Fruit fly (Drosophila melanogaster) whole organism, prepupa: Measurements from ENCODE around the gene SP1029.

ENCODE experiments used
- Blimp-1 ChIP-seq: fragments of 200-800 bp; sonication (Bioruptor generic); optimal IDR thresholded peaks from 3 replicates; lab custom pipeline; 2017; ENCODE audit warnings: missing biosample characterization, missing genetic modification characterization, mild to moderate bottlenecking, moderate library complexity, missing genetic modification reagents
- CG10631 ChIP-seq: fragments of 200-800 bp; sonication (Bioruptor generic); optimal IDR thresholded peaks from 2 replicates; lab custom pipeline; 2016; ENCODE audit warnings: missing biosample characterization, missing genetic modification characterization
- CG10669 ChIP-seq: fragments of 200-800 bp; sonication (Bioruptor generic); optimal IDR thresholded peaks from 3 replicates; lab custom pipeline; 2018; ENCODE audit warnings: missing biosample characterization, mild to moderate bottlenecking, missing genetic modification characterization, moderate library complexity
- CG11294 ChIP-seq: fragments of 200-800 bp; sonication (Bioruptor generic); IDR thresholded peaks from 2 replicates; pipeline ENCODE4 v1.3.6; 2022; ENCODE audit warnings: missing biosample characterization, missing genetic modification characterization
- CG11902 ChIP-seq: fragments of 200-800 bp; sonication (Bioruptor generic); optimal IDR thresholded peaks from 3 replicates; lab custom pipeline; 2016; ENCODE audit warnings: missing biosample characterization, missing genetic modification characterization
- CG15336 ChIP-seq: fragments of 200-800 bp; sonication (Bioruptor generic); IDR thresholded peaks from 2 replicates; pipeline ENCODE4 v1.3.6; 2022; ENCODE audit warnings: missing biosample characterization, missing genetic modification characterization
- CG1621 ChIP-seq: fragments of 200-800 bp; sonication (Bioruptor generic); optimal IDR thresholded peaks from 3 replicates; lab custom pipeline; 2018; ENCODE audit warnings: missing biosample characterization, mild to moderate bottlenecking, missing genetic modification characterization
- CG16779 ChIP-seq: fragments of 200-800 bp; sonication (Bioruptor generic); optimal IDR thresholded peaks from 3 replicates; lab custom pipeline; 2017; ENCODE audit warnings: missing biosample characterization, mild to moderate bottlenecking, missing genetic modification characterization
- CG31627 ChIP-seq: fragments of 200-800 bp; sonication (Bioruptor generic); optimal IDR thresholded peaks from 3 replicates; lab custom pipeline; 2016; ENCODE audit warnings: missing biosample characterization, missing genetic modification characterization
- CG34406 ChIP-seq: fragments of 200-800 bp; sonication (Bioruptor generic); optimal IDR thresholded peaks from 3 replicates; lab custom pipeline; 2016; ENCODE audit warnings: missing biosample characterization, missing genetic modification characterization
- CG3919 ChIP-seq: fragments of 200-800 bp; sonication (Bioruptor generic); optimal IDR thresholded peaks from 3 replicates; lab custom pipeline; 2016; ENCODE audit warnings: missing biosample characterization, missing genetic modification characterization
- CG4318 ChIP-seq: fragments of 200-800 bp; sonication (Bioruptor generic); optimal IDR thresholded peaks from 3 replicates; lab custom pipeline; 2017; ENCODE audit warnings: missing biosample characterization, mild to moderate bottlenecking, missing genetic modification characterization
- CG6163 ChIP-seq: fragments of 200-800 bp; sonication (Bioruptor generic); IDR thresholded peaks from 3 replicates; pipeline ENCODE4 v1.3.6; 2022; ENCODE audit warnings: missing biosample characterization, missing genetic modification characterization
- CG6276 ChIP-seq: fragments of 200-800 bp; sonication (Bioruptor generic); optimal IDR thresholded peaks from 2 replicates; lab custom pipeline; 2017; ENCODE audit warnings: missing biosample characterization, mild to moderate bottlenecking, missing genetic modification characterization
- CG6792 ChIP-seq: fragments of 200-800 bp; sonication (Bioruptor generic); optimal IDR thresholded peaks from 3 replicates; lab custom pipeline; 2016; ENCODE audit warnings: missing biosample characterization, missing genetic modification characterization
- CG6854 ChIP-seq: fragments of 200-800 bp; sonication (Bioruptor generic); optimal IDR thresholded peaks from 2 replicates; lab custom pipeline; 2017; ENCODE audit warnings: missing biosample characterization, mild to moderate bottlenecking, missing genetic modification characterization
- CG7368 ChIP-seq: fragments of 200-800 bp; sonication (Bioruptor generic); optimal IDR thresholded peaks from 3 replicates; lab custom pipeline; 2016; ENCODE audit warnings: missing biosample characterization, missing genetic modification characterization
- CG8119 ChIP-seq: fragments of 200-800 bp; sonication (Bioruptor generic); IDR thresholded peaks from 3 replicates; pipeline ENCODE4 v1.3.6; 2022; ENCODE audit warnings: missing biosample characterization, missing genetic modification characterization
- CG8319 ChIP-seq: fragments of 200-800 bp; sonication (Bioruptor generic); optimal IDR thresholded peaks from 3 replicates; lab custom pipeline; 2016; ENCODE audit warnings: missing biosample characterization, missing genetic modification characterization
- Eip75B ChIP-seq: fragments of 200-800 bp; sonication (Bioruptor generic); optimal IDR thresholded peaks from 3 replicates; lab custom pipeline; 2016; ENCODE audit warnings: missing biosample characterization, missing genetic modification characterization
- Eip78C ChIP-seq: fragments of 200-800 bp; sonication (Bioruptor generic); peaks from one replicate; lab custom pipeline; 2016; ENCODE audit warnings: missing biosample characterization, missing genetic modification characterization
- Eip93F ChIP-seq: fragments of 200-800 bp; sonication (Bioruptor generic); optimal IDR thresholded peaks from 2 replicates; lab custom pipeline; 2016; ENCODE audit warnings: missing biosample characterization, mild to moderate bottlenecking, missing genetic modification characterization
- Ets21C ChIP-seq: fragments of 200-800 bp; sonication (Bioruptor generic); optimal IDR thresholded peaks from 3 replicates; lab custom pipeline; 2016; ENCODE audit warnings: missing biosample characterization, missing genetic modification characterization
- Ets96B ChIP-seq: fragments of 200-800 bp; optimal IDR thresholded peaks from 2 replicates; lab custom pipeline; 2019; ENCODE audit warnings: missing biosample characterization, mild to moderate bottlenecking, missing genetic modification characterization, moderate library complexity
- Gug ChIP-seq: fragments of 200-800 bp; sonication (Bioruptor generic); IDR thresholded peaks from 2 replicates; pipeline ENCODE4 v1.3.6; 2022; ENCODE audit warnings: missing biosample characterization, missing genetic modification characterization
- Lpt ChIP-seq: fragments of 200-800 bp; sonication (Bioruptor generic); optimal IDR thresholded peaks from 3 replicates; lab custom pipeline; 2016; ENCODE audit warnings: missing biosample characterization, missing genetic modification characterization
- Met ChIP-seq: fragments of 200-800 bp; sonication (Bioruptor generic); optimal IDR thresholded peaks from 3 replicates; lab custom pipeline; 2016; ENCODE audit warnings: missing biosample characterization, missing genetic modification characterization
- OdsH ChIP-seq: fragments of 200-800 bp; sonication (Bioruptor generic); optimal IDR thresholded peaks from 3 replicates; lab custom pipeline; 2016; ENCODE audit warnings: missing biosample characterization, missing genetic modification characterization
- Smox ChIP-seq: fragments of 200-800 bp; sonication (Bioruptor generic); optimal IDR thresholded peaks from 3 replicates; lab custom pipeline; 2016; ENCODE audit warnings: missing biosample characterization, missing genetic modification characterization
- Sox102F ChIP-seq: fragments of 200-800 bp; sonication (Bioruptor generic); optimal IDR thresholded peaks from 2 replicates; lab custom pipeline; 2016; ENCODE audit warnings: missing biosample characterization, mild to moderate bottlenecking, missing genetic modification characterization
- Sox14 ChIP-seq: fragments of 200-800 bp; sonication (Bioruptor generic); optimal IDR thresholded peaks from 3 replicates; lab custom pipeline; 2016; ENCODE audit warnings: missing biosample characterization, missing genetic modification characterization
- Sox15 ChIP-seq: fragments of 200-800 bp; sonication (Bioruptor generic); optimal IDR thresholded peaks from 3 replicates; lab custom pipeline; 2016; ENCODE audit warnings: missing biosample characterization, missing genetic modification characterization
- acj6 ChIP-seq: fragments of 200-800 bp; sonication (Bioruptor generic); optimal IDR thresholded peaks from 3 replicates; lab custom pipeline; 2016; ENCODE audit warnings: missing biosample characterization, missing genetic modification characterization
- cyc ChIP-seq: fragments of 200-800 bp; sonication (Bioruptor generic); optimal IDR thresholded peaks from 3 replicates; lab custom pipeline; 2016; ENCODE audit warnings: missing biosample characterization, missing genetic modification characterization
- dac ChIP-seq: fragments of 200-800 bp; sonication (Bioruptor generic); optimal IDR thresholded peaks from 2 replicates; lab custom pipeline; 2017; ENCODE audit warnings: missing biosample characterization, mild to moderate bottlenecking, missing genetic modification characterization
- dsx ChIP-seq: fragments of 200-800 bp; optimal IDR thresholded peaks from 3 replicates; lab custom pipeline; 2019; ENCODE audit warnings: missing biosample characterization, mild to moderate bottlenecking, missing genetic modification characterization, moderate library complexity; ENCODE audit not compliant: poor library complexity, severe bottlenecking
- esn ChIP-seq: fragments of 200-800 bp; sonication (Bioruptor generic); optimal IDR thresholded peaks from 2 replicates; lab custom pipeline; 2016; ENCODE audit warnings: missing biosample characterization, mild to moderate bottlenecking, missing genetic modification characterization, moderate library complexity
- fd59A ChIP-seq: fragments of 200-800 bp; sonication (Bioruptor generic); optimal IDR thresholded peaks from 2 replicates; lab custom pipeline; 2017; ENCODE audit warnings: missing biosample characterization, mild to moderate bottlenecking, missing genetic modification characterization, missing genetic modification reagents
- fd85E ChIP-seq: fragments of 200-800 bp; sonication (Bioruptor generic); optimal IDR thresholded peaks from 3 replicates; lab custom pipeline; 2016; ENCODE audit warnings: missing biosample characterization, missing genetic modification characterization
- fkh ChIP-seq: fragments of 200-800 bp; sonication (Bioruptor generic); optimal IDR thresholded peaks from 3 replicates; lab custom pipeline; 2017; ENCODE audit warnings: missing biosample characterization, mild to moderate bottlenecking, missing genetic modification characterization, moderate library complexity
- lz ChIP-seq: fragments of 200-800 bp; sonication (Bioruptor generic); optimal IDR thresholded peaks from 3 replicates; lab custom pipeline; 2016; ENCODE audit warnings: missing biosample characterization, missing genetic modification characterization
- pdm3 ChIP-seq: fragments of 200-800 bp; sonication (Bioruptor generic); optimal IDR thresholded peaks from 3 replicates; lab custom pipeline; 2016; ENCODE audit warnings: missing biosample characterization, missing genetic modification characterization
- salr ChIP-seq, 2 experiments: fragments of 200-800 bp; sonication (Bioruptor generic); optimal IDR thresholded peaks; 3 replicates each; lab custom pipeline; 2016 to 2018; ENCODE audit warnings: missing biosample characterization in 2 of 2, missing genetic modification characterization in 2 of 2, mild to moderate bottlenecking in 1 of 2
- ss ChIP-seq, 2 experiments: fragments of 200-800 bp; sonication (Bioruptor generic); optimal IDR thresholded peaks; 2 replicates in 1 of 2; 3 replicates in 1 of 2; lab custom pipeline; 2017 to 2018; ENCODE audit warnings: mild to moderate bottlenecking in 2 of 2, missing biosample characterization in 2 of 2, missing genetic modification characterization in 2 of 2, moderate library complexity in 1 of 2
- svp ChIP-seq: fragments of 200-800 bp; sonication (Bioruptor generic); peaks from one replicate; lab custom pipeline; 2016; ENCODE audit warnings: missing biosample characterization, missing genetic modification characterization
- vri ChIP-seq: fragments of 200-800 bp; sonication (Bioruptor generic); optimal IDR thresholded peaks from 3 replicates; lab custom pipeline; 2016; ENCODE audit warnings: missing biosample characterization, mild to moderate bottlenecking, missing genetic modification characterization

SP1029 gene

DNA sequence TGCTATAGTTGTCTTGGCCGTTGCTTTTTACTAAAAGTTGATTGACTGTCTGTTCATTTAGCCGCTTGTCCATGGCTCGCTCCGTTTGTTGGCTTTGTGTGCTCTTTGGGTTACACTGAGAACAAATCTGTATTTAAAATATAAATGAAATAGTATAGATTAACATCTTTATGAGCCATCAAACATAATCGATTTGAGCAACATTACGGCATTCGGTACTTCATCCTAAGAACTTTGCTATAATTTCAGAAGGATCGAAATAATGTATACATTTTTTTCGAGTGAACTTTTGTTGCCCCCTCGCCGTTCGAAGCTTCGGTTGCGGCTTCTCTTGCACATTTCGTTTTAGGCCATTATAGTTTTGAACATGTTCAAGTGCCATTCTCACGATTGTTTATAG, 42.3 kb downstream of the SP1029 start (continued):
- peak; percentile 22 for TF ChIP-seq vri (GFP tag; lab: Kevin White, UChicago)
- peak; percentile 43 for TF ChIP-seq Smox (GFP tag; lab: Kevin White, UChicago)
- TF ChIP-seq CG10631 (GFP tag; lab: Kevin White, UChicago): peak; percentile 86
- TF ChIP-seq Met (GFP tag; lab: Kevin White, UChicago): peak; percentile 77
- TF ChIP-seq CG3919 (GFP tag; lab: Kevin White, UChicago): peak; percentile 79
- peak; percentile 78 for TF ChIP-seq CG1621 (tag; lab: Kevin White, UChicago)
- TF ChIP-seq CG31627 (GFP tag; lab: Kevin White, UChicago): peak; percentile 32
- TF ChIP-seq CG6163 (GFP tag; lab: Robert Waterston, UW): peak; percentile 93
- TF ChIP-seq CG7368: peak; percentile 55
- peak; percentile 89 for TF ChIP-seq CG4318
- TF ChIP-seq CG11294 (GFP tag; lab: Robert Waterston, UW): peak; percentile 77
- TF ChIP-seq CG8119 (GFP tag; lab: Robert Waterston, UW): peak; percentile 95
- TF ChIP-seq Ets21C (GFP tag; lab: Kevin White, UChicago): no peak
- TF ChIP-seq fd59A (GFP tag; lab: Kevin White, UChicago): peak; percentile 76
- peak; percentile 50 for TF ChIP-seq CG34406 (GFP tag; lab: Kevin White, UChicago)
- peak; percentile 84 for TF ChIP-seq Ets96B
- TF ChIP-seq CG6854 (GFP tag; lab: Kevin White, UChicago): no peak
- peak; percentile 88 for TF ChIP-seq dac (GFP tag; lab: Kevin White, UChicago)
- TF ChIP-seq Sox102F (GFP tag; lab: Kevin White, UChicago): peak; percentile 59
- peak; percentile 62 to 75 for TF ChIP-seq salr (GFP tag; optimal IDR thresholded peaks at IDR 0.05; lab: Kevin White, UChicago)
- peak; percentile 91 for TF ChIP-seq Eip78C (GFP tag; lab: Kevin White, UChicago)
- TF ChIP-seq Gug: peak; percentile 80
- TF ChIP-seq esn (GFP tag; lab: Kevin White, UChicago): peak; percentile 72
- peak; percentile 80 for TF ChIP-seq OdsH
- no peak for TF ChIP-seq Eip93F
- peak; percentile 81 for TF ChIP-seq Eip75B
- TF ChIP-seq CG16779 (tag; lab: Kevin White, UChicago): peak; percentile 64
- TF ChIP-seq CG15336 (GFP tag; lab: Robert Waterston, UW): peak; percentile 96
- peak; percentile 73 for TF ChIP-seq svp (GFP tag; lab: Kevin White, UChicago)
- TF ChIP-seq CG6792 (GFP tag; lab: Kevin White, UChicago): peak; percentile 48
- TF ChIP-seq fd85E (GFP tag; lab: Kevin White, UChicago): no peak
- TF ChIP-seq Sox15 (GFP tag; lab: Kevin White, UChicago): no peak
- TF ChIP-seq dsx (GFP tag; lab: Kevin White, UChicago): peak; percentile 82

- peak; percentile 83 for TF ChIP-seq CG4318
- TF ChIP-seq CG10631 (GFP tag; lab: Kevin White, UChicago): peak; percentile 90
- peak; percentile 56 to 88 for TF ChIP-seq salr (GFP tag; optimal IDR thresholded peaks at IDR 0.05; lab: Kevin White, UChicago)
- TF ChIP-seq cyc (GFP tag; lab: Kevin White, UChicago): peak; percentile 78
- TF ChIP-seq CG11902 (GFP tag; lab: Kevin White, UChicago): peak; percentile 88
- peak; percentile 79 for TF ChIP-seq Sox15 (GFP tag; lab: Kevin White, UChicago)
- peak; percentile 6 for TF ChIP-seq fd85E (GFP tag; lab: Kevin White, UChicago)
- TF ChIP-seq Lpt (GFP tag; lab: Kevin White, UChicago): peak; percentile 44
- TF ChIP-seq dac (GFP tag; lab: Kevin White, UChicago): peak; percentile 77
- TF ChIP-seq Eip75B: peak; percentile 77
- TF ChIP-seq CG6792 (GFP tag; lab: Kevin White, UChicago): peak; percentile 83
- peak; percentile 85 for TF ChIP-seq pdm3 (GFP tag; lab: Kevin White, UChicago)
- TF ChIP-seq Gug: peak; percentile 86
- peak; percentile 81 for TF ChIP-seq Smox (GFP tag; lab: Kevin White, UChicago)
- peak; percentile 79 for TF ChIP-seq CG7368
- TF ChIP-seq CG10669 (GFP tag; lab: Kevin White, UChicago): peak; percentile 94
- peak; percentile 83 for TF ChIP-seq Sox14
- TF ChIP-seq Ets96B: peak; percentile 94
- peak; percentile 91 to 92 for TF ChIP-seq ss (GFP tag; optimal IDR thresholded peaks at IDR 0.05; lab: Kevin White, UChicago)
- TF ChIP-seq CG11294 (GFP tag; lab: Robert Waterston, UW): peak; percentile 81
- TF ChIP-seq acj6 (GFP tag; lab: Kevin White, UChicago): peak; percentile 89
- TF ChIP-seq lz: peak; percentile 79
- peak; percentile 69 for TF ChIP-seq CG8319 (GFP tag; lab: Kevin White, UChicago)
- peak; percentile 67 for TF ChIP-seq Blimp-1 (GFP tag; lab: Kevin White, UChicago)
- peak; percentile 85 for TF ChIP-seq CG6276 (GFP tag; lab: Kevin White, UChicago)
- TF ChIP-seq fkh: no peak
- TF ChIP-seq CG34406 (GFP tag; lab: Kevin White, UChicago): peak; percentile 90
- peak; percentile 88 for TF ChIP-seq fd59A (GFP tag; lab: Kevin White, UChicago)
- TF ChIP-seq CG3919 (GFP tag; lab: Kevin White, UChicago): peak; percentile 91
- TF ChIP-seq Met (GFP tag; lab: Kevin White, UChicago): peak; percentile 86
Measured at dm6 chr3R:29207012-29207656, 43.1 kb downstream of the SP1029 start.
